Fruit fly (Drosophila melanogaster) whole organism, embryonic: ENCODE results near the gene cnc.

Experiments used
- CG10959 ChIP-seq: fragments of 200-800 bp; sonication (Bioruptor generic); IDR thresholded peaks from 2 replicates; pipeline ENCODE4 v1.3.6; 2022; ENCODE audit warnings: missing biosample characterization, missing genetic modification characterization
- CG11093 ChIP-seq: fragments of 200-800 bp; sonication (Bioruptor generic); IDR thresholded peaks from 3 replicates; pipeline ENCODE4 v1.3.6; 2022; ENCODE audit warnings: missing biosample characterization, missing genetic modification characterization
- CG11247 ChIP-seq: fragments of 200-800 bp; sonication (Bioruptor generic); IDR thresholded peaks from 2 replicates; pipeline ENCODE4 v1.3.6; 2022; ENCODE audit warnings: missing biosample characterization, missing genetic modification characterization
- CG11504 ChIP-seq: fragments of 200-800 bp; sonication (Bioruptor generic); optimal IDR thresholded peaks from 3 replicates; lab custom pipeline; 2019; ENCODE audit warnings: missing biosample characterization, mild to moderate bottlenecking, missing genetic modification characterization, moderate library complexity
- CG11560 ChIP-seq: fragments of 200-800 bp; sonication (Bioruptor generic); IDR thresholded peaks from 3 replicates; pipeline ENCODE4 v1.3.6; 2022; ENCODE audit warnings: missing biosample characterization, missing genetic modification characterization
- CG12219 ChIP-seq: fragments of 200-800 bp; sonication (Bioruptor generic); optimal IDR thresholded peaks from 3 replicates; lab custom pipeline; 2018; ENCODE audit warnings: missing biosample characterization, mild to moderate bottlenecking, missing genetic modification characterization
- CG1233 ChIP-seq: fragments of 200-800 bp; sonication (Bioruptor generic); optimal IDR thresholded peaks from 4 replicates; lab custom pipeline; 2018; ENCODE audit warnings: missing biosample characterization, mild to moderate bottlenecking, missing genetic modification characterization
- CG13775 ChIP-seq: fragments of 200-800 bp; sonication (Bioruptor generic); optimal IDR thresholded peaks from 3 replicates; lab custom pipeline; 2017; ENCODE audit warnings: missing biosample characterization, mild to moderate bottlenecking, missing genetic modification characterization
- CG2199 ChIP-seq: fragments of 200-800 bp; sonication (Bioruptor generic); IDR thresholded peaks from 3 replicates; pipeline ENCODE4 v1.3.6; 2022; ENCODE audit warnings: missing biosample characterization, missing genetic modification characterization
- CG30020 ChIP-seq: fragments of 200-800 bp; optimal IDR thresholded peaks from 2 replicates; lab custom pipeline; 2019; ENCODE audit warnings: missing biosample characterization, mild to moderate bottlenecking, missing genetic modification characterization, moderate library complexity
- CG34376 ChIP-seq: fragments of 200-800 bp; sonication (Bioruptor generic); optimal IDR thresholded peaks from 2 replicates; lab custom pipeline; 2018; ENCODE audit warnings: missing biosample characterization, mild to moderate bottlenecking, missing genetic modification characterization
- CG34422 ChIP-seq: fragments of 200-800 bp; sonication (Bioruptor generic); IDR thresholded peaks from 3 replicates; pipeline ENCODE4 v1.3.6; 2022; ENCODE audit warnings: missing biosample characterization, missing genetic modification characterization
- CG4617 ChIP-seq: fragments of 200-800 bp; sonication (Bioruptor generic); optimal IDR thresholded peaks from 3 replicates; lab custom pipeline; 2016; ENCODE audit warnings: missing biosample characterization, missing genetic modification characterization, borderline replicate concordance
- CG4820 ChIP-seq: fragments of 200-800 bp; sonication (Bioruptor generic); optimal IDR thresholded peaks from 3 replicates; lab custom pipeline; 2016; ENCODE audit warnings: missing biosample characterization, missing genetic modification characterization
- CG9876 ChIP-seq: fragments of 200-800 bp; sonication (Bioruptor generic); optimal IDR thresholded peaks from 2 replicates; lab custom pipeline; 2016; ENCODE audit warnings: missing biosample characterization, missing genetic modification characterization
- CoRest ChIP-seq: fragments of 200-800 bp; sonication (Bioruptor generic); optimal IDR thresholded peaks from 3 replicates; lab custom pipeline; 2018; ENCODE audit warnings: missing biosample characterization, mild to moderate bottlenecking, missing genetic modification characterization, moderate library complexity
- D19B ChIP-seq: fragments of 200-800 bp; sonication (Bioruptor generic); optimal IDR thresholded peaks from 2 replicates; lab custom pipeline; 2017; ENCODE audit warnings: missing biosample characterization, mild to moderate bottlenecking, missing genetic modification characterization
- Hey ChIP-seq: fragments of 200-800 bp; sonication (Bioruptor generic); optimal IDR thresholded peaks from 3 replicates; lab custom pipeline; 2018; ENCODE audit warnings: missing biosample characterization, mild to moderate bottlenecking, missing genetic modification characterization
- HmgD ChIP-seq: fragments of 200-800 bp; sonication (Bioruptor generic); optimal IDR thresholded peaks from 3 replicates; lab custom pipeline; 2016; ENCODE audit warnings: missing biosample characterization, missing genetic modification characterization
- Hmr ChIP-seq: fragments of 200-800 bp; sonication (Bioruptor generic); optimal IDR thresholded peaks from 3 replicates; lab custom pipeline; 2017; ENCODE audit warnings: mild to moderate bottlenecking, missing biosample characterization, missing genetic modification reagents, missing genetic modification characterization
- Kr ChIP-seq: fragments of 200-800 bp; sonication (Bioruptor generic); optimal IDR thresholded peaks from 2 replicates; lab custom pipeline; 2017; ENCODE audit warnings: missing biosample characterization, mild to moderate bottlenecking, missing genetic modification characterization
- MESR4 ChIP-seq: fragments of 200-800 bp; sonication (Bioruptor generic); optimal IDR thresholded peaks from 2 replicates; lab custom pipeline; 2018; ENCODE audit warnings: missing biosample characterization, mild to moderate bottlenecking, missing genetic modification characterization, moderate library complexity
- NFAT ChIP-seq: fragments of 200-800 bp; sonication (Bioruptor generic); IDR thresholded peaks from 2 replicates; pipeline ENCODE4 v1.3.6; 2022; ENCODE audit warnings: missing biosample characterization, missing genetic modification characterization
- Scr ChIP-seq: fragments of 200-800 bp; sonication (Bioruptor generic); IDR thresholded peaks from 2 replicates; pipeline ENCODE4 v1.3.6; 2022; ENCODE audit warnings: missing biosample characterization, missing genetic modification characterization; ENCODE audit not compliant: partially characterized antibody
- Tbp ChIP-seq: fragments of >200 bp; optimal IDR thresholded peaks from 2 replicates; lab custom pipeline; 2018; ENCODE audit warnings: missing biosample characterization, missing genetic modification characterization
- Vsx1 ChIP-seq: fragments of 200-800 bp; sonication (Bioruptor generic); optimal IDR thresholded peaks from 2 replicates; lab custom pipeline; 2017; ENCODE audit warnings: missing biosample characterization, mild to moderate bottlenecking, missing genetic modification characterization, missing genetic modification reagents
- YL-1 ChIP-seq: fragments of 200-800 bp; sonication (Bioruptor generic); optimal IDR thresholded peaks from 3 replicates; lab custom pipeline; 2017; ENCODE audit warnings: missing biosample characterization, mild to moderate bottlenecking, missing genetic modification characterization
- bbx ChIP-seq: fragments of 200-800 bp; sonication (Bioruptor generic); IDR thresholded peaks from 2 replicates; pipeline ENCODE4 v1.3.6; 2022; ENCODE audit warnings: missing biosample characterization, missing genetic modification characterization; ENCODE audit not compliant: partially characterized antibody
- cas ChIP-seq: fragments of 200-800 bp; sonication (Bioruptor generic); IDR thresholded peaks from 2 replicates; pipeline ENCODE4 v1.3.6; 2022; ENCODE audit warnings: missing biosample characterization, missing genetic modification characterization
- dysf ChIP-seq: fragments of 200-800 bp; sonication (Bioruptor generic); IDR thresholded peaks from 3 replicates; pipeline ENCODE4 v1.3.6; 2022; ENCODE audit warnings: missing biosample characterization, missing genetic modification characterization
- ems ChIP-seq: fragments of 200-800 bp; sonication (Bioruptor generic); optimal IDR thresholded peaks from 3 replicates; lab custom pipeline; 2016; ENCODE audit warnings: missing biosample characterization, missing genetic modification characterization
- ewg ChIP-seq: fragments of 200-800 bp; sonication (Bioruptor generic); optimal IDR thresholded peaks from 3 replicates; lab custom pipeline; 2017; ENCODE audit warnings: mild to moderate bottlenecking, missing biosample characterization, missing genetic modification reagents, missing genetic modification characterization
- fru ChIP-seq: fragments of >200 bp; optimal IDR thresholded peaks from 2 replicates; lab custom pipeline; 2017
- hth ChIP-seq: fragments of >200 bp; optimal IDR thresholded peaks from 2 replicates; lab custom pipeline; 2017; ENCODE audit warnings: inconsistent platforms
- insv ChIP-seq, 2 experiments: fragments of 200-800 bp; sonication (Bioruptor generic); optimal IDR thresholded peaks; 3 replicates each; lab custom pipeline; 2016 to 2018; ENCODE audit warnings: missing biosample characterization in 2 of 2, missing genetic modification characterization in 2 of 2
- jigr1 ChIP-seq: fragments of 200-800 bp; sonication (Bioruptor generic); IDR thresholded peaks from 3 replicates; pipeline ENCODE4 v1.3.6; 2022; ENCODE audit warnings: missing biosample characterization, missing genetic modification characterization
- lov ChIP-seq, 2 experiments: fragments of 200-800 bp in 1 of 2; fragments of >200 bp in 1 of 2; sonication (Bioruptor generic) in 1 of 2; IDR thresholded peaks in 1 of 2; optimal IDR thresholded peaks in 1 of 2; 2 replicates in 1 of 2; 3 replicates in 1 of 2; pipeline versions ENCODE4 v1.3.6 to Lab custom; 2017 to 2022; ENCODE audit warnings: missing biosample characterization in 1 of 2, missing genetic modification characterization in 1 of 2
- maf-S ChIP-seq: fragments of 200-800 bp; sonication (Bioruptor generic); optimal IDR thresholded peaks from 2 replicates; lab custom pipeline; 2016; ENCODE audit warnings: missing biosample characterization, missing genetic modification characterization
- otp ChIP-seq: fragments of 200-800 bp; sonication (Bioruptor generic); IDR thresholded peaks from 3 replicates; pipeline ENCODE4, ENCODE4 v1.3.6; 2022; ENCODE audit warnings: missing biosample characterization, missing genetic modification characterization
- pnt ChIP-seq: fragments of 200-800 bp; sonication (Bioruptor generic); optimal IDR thresholded peaks from 3 replicates; lab custom pipeline; 2016; ENCODE audit warnings: missing biosample characterization, missing genetic modification characterization
- pros ChIP-seq: fragments of 200-800 bp; sonication (Bioruptor generic); optimal IDR thresholded peaks from 3 replicates; lab custom pipeline; 2019; ENCODE audit warnings: missing biosample characterization, mild to moderate bottlenecking, missing genetic modification characterization, moderate library complexity
- pum ChIP-seq: fragments of 200-800 bp; sonication (Bioruptor generic); optimal IDR thresholded peaks from 2 replicates; lab custom pipeline; 2016; ENCODE audit warnings: missing biosample characterization, missing genetic modification characterization
- sens ChIP-seq: fragments of 200-800 bp; sonication (Bioruptor generic); peaks from one replicate; lab custom pipeline; 2016; ENCODE audit warnings: missing biosample characterization, missing genetic modification characterization
- sima ChIP-seq: fragments of 200-800 bp; sonication (Bioruptor generic); optimal IDR thresholded peaks from 2 replicates; lab custom pipeline; 2016; ENCODE audit warnings: missing biosample characterization, missing genetic modification characterization
- sisA ChIP-seq: fragments of 200-800 bp; sonication (Bioruptor generic); IDR thresholded peaks from 2 replicates; pipeline ENCODE4 v1.3.6; 2022; ENCODE audit warnings: missing biosample characterization, missing genetic modification characterization
- slou ChIP-seq: fragments of 200-800 bp; sonication (Bioruptor generic); optimal IDR thresholded peaks from 3 replicates; lab custom pipeline; 2016; ENCODE audit warnings: missing biosample characterization, missing genetic modification characterization
- sqz ChIP-seq: fragments of 200-800 bp; sonication (Bioruptor generic); optimal IDR thresholded peaks from 3 replicates; lab custom pipeline; 2018; ENCODE audit warnings: missing biosample characterization, mild to moderate bottlenecking, missing genetic modification characterization
- tin ChIP-seq: fragments of 200-800 bp; sonication (Bioruptor generic); optimal IDR thresholded peaks from 3 replicates; lab custom pipeline; 2016; ENCODE audit warnings: missing biosample characterization, missing genetic modification characterization
- unc-4 ChIP-seq: fragments of 200-800 bp; sonication (Bioruptor generic); IDR thresholded peaks from 2 replicates; pipeline ENCODE4 v1.3.6; 2022; ENCODE audit warnings: missing biosample characterization, missing genetic modification characterization; ENCODE audit not compliant: partially characterized antibody
- vfl ChIP-seq: fragments of 200-800 bp; sonication (Bioruptor generic); optimal IDR thresholded peaks from 2 replicates; lab custom pipeline; 2016; ENCODE audit warnings: missing biosample characterization, missing genetic modification characterization
- zfh1 ChIP-seq: fragments of 200-800 bp; sonication (Bioruptor generic); IDR thresholded peaks from 3 replicates; pipeline ENCODE4 v1.3.6; 2022; ENCODE audit warnings: missing biosample characterization, missing genetic modification characterization

cnc gene

DNA sequence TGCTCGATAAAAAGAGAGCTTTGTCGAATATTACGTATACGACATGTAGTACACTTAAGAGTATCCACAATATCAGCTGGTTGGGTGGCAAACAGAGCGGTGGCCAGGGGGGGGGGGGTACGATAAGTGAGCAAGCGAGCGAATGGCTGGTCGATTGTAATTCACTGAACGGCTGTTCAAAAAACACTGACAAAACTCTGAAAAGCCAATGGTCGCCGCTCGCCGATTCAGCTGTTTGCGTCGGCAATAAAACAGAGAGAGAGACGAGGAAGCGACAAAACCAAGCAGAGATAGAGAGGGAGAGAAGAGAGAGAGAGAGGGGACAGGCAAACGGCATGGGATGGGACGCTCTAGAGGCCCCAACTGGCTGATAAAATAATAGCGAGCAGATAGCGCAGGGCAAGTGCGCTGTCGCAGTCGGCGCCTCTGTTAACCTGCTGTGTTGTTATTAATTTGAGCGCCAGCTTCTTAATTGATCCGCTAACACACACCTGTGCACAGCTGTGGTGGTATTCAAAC, at the start of gene cnc:
TSS of gene cnc (minus strand) at position 191 of the 519 bp plus-strand sequence.
- TF ChIP-seq CG9876 (GFP tag; lab: Kevin White, UChicago) (no peak), HmgD (GFP tag; lab: Kevin White, UChicago) (no peak), CG2199 (GFP tag; lab: Robert Waterston, UW) (peak; percentile 73; the same call in 2 of the 3 replicates), ems (peak; percentile 2), CG11247 (GFP tag; lab: Robert Waterston, UW) (0 out of 2 replicates have a peak, but pooled peaks have one; percentile 12), Vsx1 (no peak), Scr (peak; percentile 41; the same call in 1 of the 2 replicates), CG12219 (GFP tag; lab: Kevin White, UChicago) (peak; percentile 26), sens (GFP tag; lab: Kevin White, UChicago) (peak; percentile 57), tin (GFP tag; lab: Kevin White, UChicago) (no peak), sqz (peak; percentile 57), CG11093 (GFP tag; lab: Robert Waterston, UW) (no peak), D19B (GFP tag; lab: Kevin White, UChicago) (no peak), CG11560 (tag; lab: Robert Waterston, UW) (no peak), sima (GFP tag; lab: Kevin White, UChicago) (no peak), CG11504 (no peak), CG34376 (GFP tag; lab: Kevin White, UChicago) (peak; percentile 92), cas (GFP tag; lab: Robert Waterston, UW) (no peak), pros (no peak), NFAT (GFP tag; lab: Robert Waterston, UW) (0 out of 2 replicates have a peak, but pooled peaks have one; percentile 40), YL-1 (GFP tag; lab: Kevin White, UChicago) (no peak), MESR4 (GFP tag; lab: Kevin White, UChicago) (no peak), pum (GFP tag; lab: Kevin White, UChicago) (no peak), vfl (GFP tag; lab: Kevin White, UChicago) (no peak), sisA (GFP tag; lab: Robert Waterston, UW) (no peak), jigr1 (GFP tag; lab: Robert Waterston, UW) (no peak), ewg (GFP tag; lab: Kevin White, UChicago) (no peak), Hey (tag; lab: Kevin White, UChicago) (peak; percentile 2), insv (GFP tag; optimal IDR thresholded peaks at IDR 0.05; lab: Kevin White, UChicago) (no peak), hth (lab: Kevin White, UChicago) (no peak), dysf (GFP tag; lab: Robert Waterston, UW) (peak; percentile 9; the same call in 1 of the 3 replicates), CG4820 (no peak), otp (GFP tag; lab: Robert Waterston, UW) (no peak), Hmr (peak; percentile 42), bbx (GFP tag; lab: Robert Waterston, UW) (no peak; the same call in 1 of the 2 replicates), CG30020 (tag; lab: Kevin White, UChicago) (no peak), zfh1 (GFP tag; lab: Robert Waterston, UW) (no peak), CG10959 (GFP tag; lab: Robert Waterston, UW) (no peak), CG34422 (GFP tag; lab: Robert Waterston, UW) (no peak), lov (optimal IDR thresholded peaks at IDR 0.05; lab: Kevin White, UChicago) (no peak), lov (GFP tag; IDR thresholded peaks at IDR 0.05; lab: Robert Waterston, UW) (no peak), CG13775 (GFP tag; lab: Kevin White, UChicago) (no peak), CG4617 (GFP tag; lab: Kevin White, UChicago) (no peak), unc-4 (peak; percentile 42), slou (GFP tag; lab: Kevin White, UChicago) (no peak), pnt (GFP tag; lab: Kevin White, UChicago) (no peak), Tbp (GFP tag; lab: Kevin White, UChicago) (no peak), Kr (no peak), CoRest (tag; lab: Kevin White, UChicago) (no peak), CG1233 (peak; percentile 20), maf-S (GFP tag; lab: Kevin White, UChicago) (no peak), fru (no peak)
